Worm (Caenorhabditis elegans) whole organism, mixed stage, embryonic: ENCODE data around the gene nifk-1.

Experiments
- drap-1 ChIP-seq: fragments of 200-800 bp; sonication (Bioruptor generic); optimal IDR thresholded peaks from 3 replicates; lab custom pipeline; 2018; ENCODE audit warnings: mild to moderate bottlenecking, missing genetic modification characterization, missing compliant biosample characterization
- mls-2 ChIP-seq: sonication (generic microtip); optimal IDR thresholded peaks from 2 replicates; lab custom pipeline; 2016; ENCODE audit warnings: mild to moderate bottlenecking, missing genetic modification characterization, moderate library complexity, missing compliant biosample characterization
- nhr-12 ChIP-seq: fragments of 150-350 bp; optimal IDR thresholded peaks from 2 replicates; lab custom pipeline; 2014; ENCODE audit warnings: missing biosample characterization, missing genetic modification characterization
- snpc-4 ChIP-seq: fragments of 150-350 bp; optimal IDR thresholded peaks from 2 replicates; lab custom pipeline; 2014; ENCODE audit warnings: missing biosample characterization, missing genetic modification characterization
- ztf-11 ChIP-seq: fragments of 150-350 bp; optimal IDR thresholded peaks from 2 replicates; lab custom pipeline; 2014; ENCODE audit warnings: missing biosample characterization, missing genetic modification characterization

DNA sequence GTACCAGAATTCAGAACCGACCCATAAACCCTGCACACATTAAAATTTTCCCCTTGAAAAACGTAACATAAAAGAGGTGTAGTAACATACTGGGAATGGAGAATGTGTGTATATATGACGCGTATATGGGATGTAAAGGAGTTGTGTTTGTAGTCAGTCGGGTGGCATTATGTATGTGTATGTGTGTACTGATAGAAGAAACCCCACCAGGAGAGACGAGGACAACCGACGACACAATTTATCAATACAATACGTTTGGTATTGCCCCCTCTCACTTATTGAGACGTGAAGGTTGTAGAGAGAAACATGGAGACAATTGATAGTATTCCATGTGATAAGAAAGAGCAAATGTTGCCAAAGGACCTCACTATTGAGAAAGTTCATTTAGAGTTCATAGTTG, 25.0 kb downstream of the nifk-1 start:
- TF ChIP-seq drap-1 (no peak), nhr-12 (tag; lab: Kevin White, UChicago) (no peak), snpc-4 (tag; lab: Kevin White, UChicago) (no peak), ztf-11 (tag; lab: Kevin White, UChicago) (no peak), mls-2 (tag; lab: Kevin White, UChicago) (no peak)
